Worm (Caenorhabditis elegans) whole organism, L4 larva: ENCODE results near the gene scl-6.

Experiments
- F10B5.3 ChIP-seq: sonication (generic microtip); optimal IDR thresholded peaks from 2 replicates; lab custom pipeline; 2016; ENCODE audit warnings: mild to moderate bottlenecking, missing genetic modification characterization, missing compliant biosample characterization
- F26F4.8 ChIP-seq: fragments of 200-800 bp; sonication (Bioruptor generic); conservative IDR thresholded peaks from 2 replicates; pipeline ENCODE4 v1.3.6; 2022; ENCODE audit warnings: missing genetic modification characterization, missing compliant biosample characterization
- Y48G9A.11 ChIP-seq: fragments of 200-800 bp; sonication (Bioruptor generic); IDR thresholded peaks from 2 replicates; pipeline ENCODE4 v1.3.6; 2022; ENCODE audit warnings: missing genetic modification reagents, missing genetic modification characterization, missing compliant biosample characterization
- aha-1 ChIP-seq: fragments of 150-350 bp; peaks from one replicate; lab custom pipeline; 2014; ENCODE audit warnings: missing biosample characterization, missing genetic modification characterization
- ceh-32 ChIP-seq: sonication (generic microtip); optimal IDR thresholded peaks from 2 replicates; lab custom pipeline; 2016; ENCODE audit warnings: mild to moderate bottlenecking, missing genetic modification characterization, missing compliant biosample characterization; ENCODE audit not compliant: poor library complexity
- ceh-44 ChIP-seq: fragments of 200-800 bp; sonication (Bioruptor generic); IDR thresholded peaks from 2 replicates; pipeline ENCODE4 v1.3.6; 2022; ENCODE audit warnings: missing genetic modification reagents, missing genetic modification characterization, missing compliant biosample characterization
- ceh-62 ChIP-seq: sonication (generic microtip); optimal IDR thresholded peaks from 2 replicates; lab custom pipeline; 2017; ENCODE audit warnings: missing biosample characterization, missing genetic modification characterization
- ctbp-1 ChIP-seq: fragments of 200-800 bp; sonication (Bioruptor generic); IDR thresholded peaks from 2 replicates; pipeline ENCODE4 v1.3.6; 2022; ENCODE audit warnings: missing genetic modification reagents, missing genetic modification characterization, missing compliant biosample characterization
- daf-16 ChIP-seq, 3 experiments: sonication (generic microtip); optimal IDR thresholded peaks; 2 replicates each; lab custom pipeline; 2016 to 2017; ENCODE audit warnings: missing genetic modification characterization in 3 of 3, missing genetic modification reagents in 3 of 3, mild to moderate bottlenecking in 2 of 3, missing compliant biosample characterization in 2 of 3, missing biosample characterization in 1 of 3, moderate library complexity in 1 of 3
- dmd-8 ChIP-seq: fragments of 200-800 bp; sonication (Bioruptor generic); IDR thresholded peaks from 2 replicates; pipeline ENCODE4 v1.3.6; 2022; ENCODE audit warnings: missing genetic modification characterization, missing compliant biosample characterization
- duxl-1 ChIP-seq: sonication (generic microtip); optimal IDR thresholded peaks from 2 replicates; lab custom pipeline; 2016; ENCODE audit warnings: mild to moderate bottlenecking, missing genetic modification characterization, moderate library complexity, missing compliant biosample characterization; ENCODE audit not compliant: poor library complexity
- dve-1 ChIP-seq: sonication (generic microtip); optimal IDR thresholded peaks from 2 replicates; lab custom pipeline; 2017; ENCODE audit warnings: antibody characterized with exemption, mild to moderate bottlenecking, missing genetic modification characterization, missing compliant biosample characterization; ENCODE audit not compliant: insufficient read depth
- egl-43 ChIP-seq: fragments of 200-800 bp; sonication (Bioruptor generic); IDR thresholded peaks from 2 replicates; pipeline ENCODE4 v1.3.6; 2022; ENCODE audit warnings: missing genetic modification reagents, missing genetic modification characterization, missing compliant biosample characterization
- gei-8 ChIP-seq: fragments of 200-800 bp; sonication (Bioruptor generic); optimal IDR thresholded peaks from 2 replicates; lab custom pipeline; 2018; ENCODE audit warnings: mild to moderate bottlenecking, missing genetic modification characterization, missing compliant biosample characterization
- hif-1 ChIP-seq, 2 experiments: sonication (generic microtip); optimal IDR thresholded peaks; 2 replicates each; lab custom pipeline; 2016 to 2017; ENCODE audit warnings: missing compliant biosample characterization in 2 of 2, missing genetic modification characterization in 2 of 2, missing genetic modification reagents in 2 of 2, missing genotype in 2 of 2, mild to moderate bottlenecking in 1 of 2
- hlh-11 ChIP-seq: fragments of 200-800 bp; sonication (Bioruptor generic); optimal IDR thresholded peaks from 2 replicates; lab custom pipeline; 2018; ENCODE audit warnings: mild to moderate bottlenecking, missing genetic modification characterization, missing compliant biosample characterization
- jun-1 ChIP-seq: fragments of 150-350 bp; optimal IDR thresholded peaks from 2 replicates; lab custom pipeline; 2014; ENCODE audit warnings: missing biosample characterization, missing genetic modification reagents, missing genetic modification characterization
- lim-7 ChIP-seq: fragments of 200-800 bp; sonication (Bioruptor generic); IDR thresholded peaks from 2 replicates; pipeline ENCODE4 v1.3.6; 2022; ENCODE audit warnings: missing genetic modification characterization, missing compliant biosample characterization
- lin-13 ChIP-seq: fragments of 150-350 bp; optimal IDR thresholded peaks from 2 replicates; lab custom pipeline; 2014; ENCODE audit warnings: missing biosample characterization, missing genetic modification reagents, missing genetic modification characterization
- lin-38 ChIP-seq: fragments of 200-800 bp; sonication (Bioruptor generic); IDR thresholded peaks from 2 replicates; pipeline ENCODE4 v1.3.6; 2022; ENCODE audit warnings: missing genetic modification reagents, missing genetic modification characterization, missing compliant biosample characterization
- lin-39 ChIP-seq: fragments of 150-350 bp; optimal IDR thresholded peaks from 2 replicates; lab custom pipeline; 2014; ENCODE audit warnings: missing biosample characterization, missing genetic modification reagents, missing genetic modification characterization
- lir-3 ChIP-seq: sonication (generic microtip); optimal IDR thresholded peaks from 2 replicates; lab custom pipeline; 2016; ENCODE audit warnings: mild to moderate bottlenecking, missing genetic modification characterization, missing compliant biosample characterization
- madf-5 ChIP-seq, 2 experiments: fragments of 200-800 bp; sonication (Bioruptor generic); IDR thresholded peaks; 2 replicates each; pipeline ENCODE4 v1.3.6; 2022; ENCODE audit warnings: missing compliant biosample characterization in 2 of 2, missing genetic modification characterization in 2 of 2
- mdl-1 ChIP-seq, 2 experiments: fragments of 150-350 bp in 1 of 2; sonication (generic microtip) in 1 of 2; optimal IDR thresholded peaks; 2 replicates each; lab custom pipeline; 2014 to 2017; ENCODE audit warnings: missing biosample characterization in 2 of 2, missing genetic modification characterization in 2 of 2
- mep-1 ChIP-seq: fragments of 150-350 bp; sonication (generic microtip); optimal IDR thresholded peaks from 3 replicates; lab custom pipeline; 2014; ENCODE audit warnings: missing biosample characterization, missing genetic modification characterization
- mes-2 ChIP-seq: sonication (generic microtip); optimal IDR thresholded peaks from 2 replicates; lab custom pipeline; 2016; ENCODE audit warnings: missing genotype, mild to moderate bottlenecking, missing genetic modification characterization, missing compliant biosample characterization; ENCODE audit not compliant: poor library complexity, severe bottlenecking
- mxl-2 ChIP-seq: fragments of 200-800 bp; sonication (Bioruptor generic); conservative IDR thresholded peaks from 2 replicates; pipeline ENCODE4 v1.3.6; 2022; ENCODE audit warnings: missing genetic modification reagents, missing genetic modification characterization, missing compliant biosample characterization
- nhr-11 ChIP-seq: fragments of 150-350 bp; optimal IDR thresholded peaks from 2 replicates; lab custom pipeline; 2014; ENCODE audit warnings: missing biosample characterization, missing genetic modification characterization
- nhr-237 ChIP-seq: sonication (generic microtip); optimal IDR thresholded peaks from 2 replicates; lab custom pipeline; 2017; ENCODE audit warnings: missing biosample characterization, missing genetic modification characterization
- nhr-25 ChIP-seq: sonication (generic microtip); optimal IDR thresholded peaks from 2 replicates; lab custom pipeline; 2017; ENCODE audit warnings: missing genetic modification characterization, mild to moderate bottlenecking, missing compliant biosample characterization, antibody characterized with exemption, moderate library complexity, borderline replicate concordance; ENCODE audit not compliant: insufficient read depth
- nhr-41 ChIP-seq: fragments of 200-800 bp; sonication (Bioruptor generic); IDR thresholded peaks from 2 replicates; pipeline ENCODE4 v1.3.6; 2022; ENCODE audit warnings: missing genetic modification reagents, missing genetic modification characterization, missing compliant biosample characterization
- nhr-48 ChIP-seq: sonication (generic microtip); optimal IDR thresholded peaks from 2 replicates; lab custom pipeline; 2016; ENCODE audit warnings: mild to moderate bottlenecking, missing genetic modification characterization, missing compliant biosample characterization
- nhr-77 ChIP-seq: fragments of 150-350 bp; optimal IDR thresholded peaks from 2 replicates; lab custom pipeline; 2014; ENCODE audit warnings: missing biosample characterization, missing genetic modification characterization
- pqm-1 ChIP-seq: sonication (generic microtip); optimal IDR thresholded peaks from 2 replicates; lab custom pipeline; 2017; ENCODE audit warnings: missing biosample characterization, missing genetic modification characterization
- saeg-2 ChIP-seq: fragments of 200-800 bp; sonication (Bioruptor generic); IDR thresholded peaks from 2 replicates; pipeline ENCODE4 v1.3.6; 2022; ENCODE audit warnings: missing genetic modification reagents, missing genetic modification characterization, missing compliant biosample characterization
- set-16 ChIP-seq: fragments of 200-800 bp; sonication (Bioruptor generic); IDR thresholded peaks from 2 replicates; pipeline ENCODE4 v1.3.6; 2022; ENCODE audit warnings: missing genetic modification reagents, missing genetic modification characterization, missing compliant biosample characterization
- unc-39 ChIP-seq: sonication (generic microtip); optimal IDR thresholded peaks from 2 replicates; lab custom pipeline; 2017; ENCODE audit warnings: missing biosample characterization, missing genetic modification characterization
- vab-7 ChIP-seq: fragments of 200-800 bp; sonication (Bioruptor generic); IDR thresholded peaks from 2 replicates; pipeline ENCODE4 v1.3.6; 2022; ENCODE audit warnings: missing genetic modification reagents, missing genetic modification characterization, missing compliant biosample characterization
- zfp-2 ChIP-seq: sonication (generic microtip); optimal IDR thresholded peaks from 2 replicates; lab custom pipeline; 2016; ENCODE audit warnings: mild to moderate bottlenecking, missing genetic modification characterization, missing compliant biosample characterization
- zfp-3 ChIP-seq: fragments of 200-800 bp; sonication (Bioruptor generic); conservative IDR thresholded peaks from 2 replicates; pipeline ENCODE4 v1.3.6; 2022; ENCODE audit warnings: missing genetic modification reagents, missing genetic modification characterization, missing compliant biosample characterization
- zip-11 ChIP-seq: fragments of 200-800 bp; sonication (Bioruptor generic); IDR thresholded peaks from 2 replicates; pipeline ENCODE4 v1.3.6; 2022; ENCODE audit warnings: missing genetic modification characterization, missing compliant biosample characterization
- zip-2 ChIP-seq: fragments of 150-350 bp; optimal IDR thresholded peaks from 2 replicates; lab custom pipeline; 2014; ENCODE audit warnings: missing biosample characterization, missing genetic modification characterization
- ztf-7 ChIP-seq: fragments of 150-350 bp; optimal IDR thresholded peaks from 2 replicates; lab custom pipeline; 2014; ENCODE audit warnings: missing biosample characterization, missing genetic modification characterization

scl-6 gene

DNA sequence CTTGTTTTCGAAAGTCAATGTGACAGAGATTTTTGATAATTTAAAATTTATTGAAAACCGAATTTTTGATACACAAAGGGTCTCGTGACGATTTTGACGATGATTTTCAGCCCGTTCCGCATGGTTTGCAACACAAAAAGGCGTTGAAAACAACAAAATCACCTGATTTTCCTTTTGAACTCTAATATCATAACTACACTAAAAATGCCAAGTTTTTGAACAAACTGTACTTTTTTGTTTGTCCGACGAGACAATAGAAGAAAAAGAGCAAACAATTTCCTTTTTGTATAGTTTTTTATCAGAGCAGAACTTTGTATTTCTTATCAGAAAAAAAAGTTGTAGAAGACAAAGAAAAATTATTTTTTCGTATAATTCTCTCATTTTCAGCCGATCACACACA lies 36.4 kb upstream of the scl-6 start (continued):
- no peak for TF ChIP-seq mes-2 (tag; lab: Kevin White, UChicago)
- TF ChIP-seq nhr-25 (tag; lab: Kevin White, UChicago): no peak
- no peak for TF ChIP-seq lin-39 (tag; lab: Kevin White, UChicago)
- no peak for TF ChIP-seq ceh-44 (GFP tag; lab: Robert Waterston, UW)
- no peak for TF ChIP-seq unc-39
- TF ChIP-seq dve-1: peak; percentile 61
- no peak for TF ChIP-seq egl-43
- TF ChIP-seq gei-8: no peak
- peak; percentile 70 for TF ChIP-seq aha-1 (tag; lab: Kevin White, UChicago)
- no peak for TF ChIP-seq lin-13 (GFP tag; lab: Kevin White, UChicago)
- TF ChIP-seq nhr-48: no peak
- no peak for TF ChIP-seq nhr-11
- TF ChIP-seq zip-2 (tag; lab: Kevin White, UChicago): no peak
- TF ChIP-seq zfp-2 (tag; lab: Kevin White, UChicago): no peak
- TF ChIP-seq ceh-62 (tag; lab: Kevin White, UChicago): no peak
- TF ChIP-seq ceh-32 (tag; lab: Kevin White, UChicago): no peak
- no peak for TF ChIP-seq nhr-237
- TF ChIP-seq mxl-2 (GFP tag; lab: Robert Waterston, UW): no peak
- TF ChIP-seq ztf-7: no peak
- no peak for TF ChIP-seq saeg-2
- no peak for TF ChIP-seq F10B5.3 (tag; lab: Kevin White, UChicago)
- no peak for TF ChIP-seq nhr-77 (tag; lab: Kevin White, UChicago)
- TF ChIP-seq daf-16 (GFP tag; optimal IDR thresholded peaks at IDR 0.05; lab: Kevin White, UChicago): no peak
- TF ChIP-seq daf-16 (tag; optimal IDR thresholded peaks at IDR 0.05; lab: Kevin White, UChicago): peak; percentile 56
- no peak for TF ChIP-seq mep-1 (tag; lab: Kevin White, UChicago)
- TF ChIP-seq madf-5 (GFP tag; IDR thresholded peaks at IDR 0.05; lab: Robert Waterston, UW): no peak
- no peak for TF ChIP-seq jun-1
- no peak for TF ChIP-seq vab-7 (GFP tag; lab: Robert Waterston, UW)
- no peak for TF ChIP-seq duxl-1
- no peak for TF ChIP-seq zip-11 (GFP tag; lab: Robert Waterston, UW)
- TF ChIP-seq dmd-8 (GFP tag; lab: Robert Waterston, UW): no peak
- peak; percentile 28 for TF ChIP-seq pqm-1
- TF ChIP-seq lim-7 (GFP tag; lab: Robert Waterston, UW): no peak
- TF ChIP-seq lin-38: no peak
- no peak for TF ChIP-seq F26F4.8
- peak in 1 of 2 experiments; percentile 12 for TF ChIP-seq mdl-1 (tag; optimal IDR thresholded peaks at IDR 0.05; lab: Kevin White, UChicago)
- no peak for TF ChIP-seq ctbp-1 (GFP tag; lab: Robert Waterston, UW)
- no peak for TF ChIP-seq Y48G9A.11 (GFP tag; lab: Robert Waterston, UW)
- TF ChIP-seq hlh-11 (tag; lab: Kevin White, UChicago): peak; percentile 28
- TF ChIP-seq hif-1 (tag; optimal IDR thresholded peaks at IDR 0.05; lab: Kevin White, UChicago): no peak
- no peak for TF ChIP-seq nhr-41
- TF ChIP-seq zfp-3 (GFP tag; lab: Robert Waterston, UW): no peak
- TF ChIP-seq lir-3 (tag; lab: Kevin White, UChicago): no peak

ce11 chrIV:13033516-13033915 lies 35.0 kb upstream of the scl-6 start:
- TF ChIP-seq zfp-2 (tag; lab: Kevin White, UChicago): no peak
- no peak for TF ChIP-seq daf-16 (GFP tag; optimal IDR thresholded peaks at IDR 0.05; lab: Kevin White, UChicago)
- TF ChIP-seq daf-16 (tag; optimal IDR thresholded peaks at IDR 0.05; lab: Kevin White, UChicago): no peak
- peak; percentile 52 for TF ChIP-seq set-16 (GFP tag; lab: Robert Waterston, UW)
